Worm (Caenorhabditis elegans): ENCODE data around the gene K08H2.4.

ce11 chrX:13224608-13225007 is 13.7 kb upstream of the K08H2.4 start, which contains the start of gene skr-19:
- TF ChIP-seq nhr-25 (tag; optimal IDR thresholded peaks at IDR 0.05): no peak
- no peak for TF ChIP-seq ZK546.5 (tag; optimal IDR thresholded peaks at IDR 0.05)
- TF ChIP-seq unc-39 (tag; optimal IDR thresholded peaks at IDR 0.05): no peak
- no peak for TF ChIP-seq ceh-82 (tag; optimal IDR thresholded peaks at IDR 0.05)
- TF ChIP-seq snpc-4 (tag; optimal IDR thresholded peaks at IDR 0.05): no peak
- no peak for TF ChIP-seq lin-15B (tag; optimal IDR thresholded peaks at IDR 0.05)
- no peak for TF ChIP-seq tbx-2 (tag; optimal IDR thresholded peaks at IDR 0.05)
- no peak for TF ChIP-seq jun-1 (tag; optimal IDR thresholded peaks at IDR 0.05)

Measured in whole organism, L3 larva.